Worm (Caenorhabditis elegans): ENCODE measurements around the gene wrt-2.

wrt-2 gene

ce11 chrX:3116033-3116876 lies 22.1 kb upstream of the wrt-2 start, which contains the start of gene mai-1 (continued):
- TF ChIP-seq nhr-25 (tag; optimal IDR thresholded peaks at IDR 0.05) = no peak
- TF ChIP-seq lin-39 (tag; optimal IDR thresholded peaks at IDR 0.05) = peak; percentile 87
- no peak for TF ChIP-seq ceh-9 (tag; optimal IDR thresholded peaks at IDR 0.05)
- no peak for TF ChIP-seq nhr-23 (tag; optimal IDR thresholded peaks at IDR 0.05)
- peak; percentile 25 for TF ChIP-seq elt-2 (tag; optimal IDR thresholded peaks at IDR 0.05)

- TF ChIP-seq nhr-25 (tag; optimal IDR thresholded peaks at IDR 0.05) (peak; percentile 62), skn-1 (tag; optimal IDR thresholded peaks at IDR 0.05) (no peak), elt-2 (tag; optimal IDR thresholded peaks at IDR 0.05) (peak; percentile 63), nhr-67 (tag; optimal IDR thresholded peaks at IDR 0.05) (no peak), lin-15B (tag; optimal IDR thresholded peaks at IDR 0.05) (no peak), nhr-23 (tag; optimal IDR thresholded peaks at IDR 0.05) (peak; percentile 61), nhr-237 (tag; optimal IDR thresholded peaks at IDR 0.05) (no peak), jun-1 (tag; optimal IDR thresholded peaks at IDR 0.05) (peak; percentile 15), fkh-10 (GFP tag; optimal IDR thresholded peaks at IDR 0.05) (no peak), elt-3 (tag; optimal IDR thresholded peaks at IDR 0.05) (peak in 1 of 3 experiments; percentile 64), unc-62 (GFP tag; optimal IDR thresholded peaks at IDR 0.05) (peak; percentile 56), lin-39 (tag; optimal IDR thresholded peaks at IDR 0.05) (peak; percentile 0), nhr-11 (tag; optimal IDR thresholded peaks at IDR 0.05) (peak; percentile 30), ama-1 (optimal IDR thresholded peaks at IDR 0.05) (peak; percentile 91), ceh-28 (tag; optimal IDR thresholded peaks at IDR 0.05) (peak; percentile 55), egl-5 (tag; optimal IDR thresholded peaks at IDR 0.05) (no peak), lsy-12 (tag; optimal IDR thresholded peaks at IDR 0.05) (no peak), pqm-1 (tag; optimal IDR thresholded peaks at IDR 0.05) (peak; percentile 67), nhr-43 (tag; optimal IDR thresholded peaks at IDR 0.05; ENCODE audit: poor library complexity, severe bottlenecking) (peak; percentile 74), pha-4 (tag; optimal IDR thresholded peaks at IDR 0.05) (peak; percentile 91), nfya-1 (tag; optimal IDR thresholded peaks at IDR 0.05; ENCODE audit: insufficient read depth) (peak; percentile 21), nhr-76 (tag; optimal IDR thresholded peaks at IDR 0.05) (no peak), egl-27 (tag; optimal IDR thresholded peaks at IDR 0.05) (no peak)
Measured at ce11 chrX:3115134-3116032, 21.2 kb upstream of the wrt-2 start.

ce11 chrX:3114306-3115133 lies 20.4 kb upstream of the wrt-2 start, which contains the start of gene gpd-2:
Gene gpd-2 (minus strand): TSS chrX:3114689.
- TF ChIP-seq pqm-1 (tag; optimal IDR thresholded peaks at IDR 0.05) (peak; percentile 9), pha-4 (tag; optimal IDR thresholded peaks at IDR 0.05) (peak; percentile 44), nhr-28 (tag; optimal IDR thresholded peaks at IDR 0.05) (no peak), ama-1 (optimal IDR thresholded peaks at IDR 0.05) (peak; percentile 84), nhr-23 (tag; optimal IDR thresholded peaks at IDR 0.05) (no peak), fkh-2 (tag; optimal IDR thresholded peaks at IDR 0.05) (no peak), nhr-25 (tag; optimal IDR thresholded peaks at IDR 0.05) (no peak), skn-1 (tag; optimal IDR thresholded peaks at IDR 0.05) (peak; percentile 26), zag-1 (tag; optimal IDR thresholded peaks at IDR 0.05) (peak; percentile 22)

ce11 chrX:3113693-3114092 lies 19.5 kb upstream of the wrt-2 start:
- peak; percentile 9 for TF ChIP-seq ama-1 (optimal IDR thresholded peaks at IDR 0.05)

ce11 chrX:3112946-3113427 lies 18.8 kb upstream of the wrt-2 start, which contains the start of gene gpd-3:
Gene gpd-3 (minus strand): TSS chrX:3113341.
- TF ChIP-seq ama-1 (optimal IDR thresholded peaks at IDR 0.05) (peak; percentile 97), nhr-67 (tag; optimal IDR thresholded peaks at IDR 0.05) (no peak), nhr-43 (tag; optimal IDR thresholded peaks at IDR 0.05; ENCODE audit: poor library complexity, severe bottlenecking) (peak; percentile 71)
